Worm (Caenorhabditis elegans) whole organism, late embryonic: Measurements from ENCODE around the gene ric-4.

Experiments
- C38D4.7 ChIP-seq: fragments of 200-800 bp; sonication (Bioruptor generic); optimal IDR thresholded peaks from 2 replicates; lab custom pipeline; 2018; ENCODE audit warnings: mild to moderate bottlenecking, missing genetic modification characterization, moderate library complexity, missing compliant biosample characterization
- F13H6.1 ChIP-seq: sonication (generic microtip); optimal IDR thresholded peaks from 2 replicates; lab custom pipeline; 2016; ENCODE audit warnings: missing genetic modification characterization, missing compliant biosample characterization
- K02D7.2 ChIP-seq: sonication (generic microtip); optimal IDR thresholded peaks from 2 replicates; lab custom pipeline; 2017; ENCODE audit warnings: mild to moderate bottlenecking, missing genetic modification characterization, missing compliant biosample characterization
- T23F11.4 ChIP-seq: fragments of 200-800 bp; sonication (Bioruptor generic); optimal IDR thresholded peaks from 2 replicates; lab custom pipeline; 2018; ENCODE audit warnings: mild to moderate bottlenecking, missing genetic modification characterization, missing compliant biosample characterization
- Y22D7AL.16 ChIP-seq: sonication (generic microtip); optimal IDR thresholded peaks from 2 replicates; lab custom pipeline; 2016; ENCODE audit warnings: missing genetic modification characterization, missing compliant biosample characterization
- ahr-1 ChIP-seq: sonication (generic microtip); optimal IDR thresholded peaks from 2 replicates; lab custom pipeline; 2016; ENCODE audit warnings: missing genetic modification characterization, missing compliant biosample characterization
- ama-1 ChIP-seq: fragments of 150-350 bp; optimal IDR thresholded peaks from 2 replicates; lab custom pipeline; 2014
- ceh-19 ChIP-seq: fragments of 200-800 bp; sonication (Bioruptor generic); optimal IDR thresholded peaks from 2 replicates; lab custom pipeline; 2018; ENCODE audit warnings: mild to moderate bottlenecking, missing genetic modification characterization, missing compliant biosample characterization
- ceh-24 ChIP-seq: sonication (generic microtip); optimal IDR thresholded peaks from 2 replicates; lab custom pipeline; 2016; ENCODE audit warnings: mild to moderate bottlenecking, missing genetic modification characterization, missing compliant biosample characterization
- ceh-30 ChIP-seq: fragments of 150-350 bp; optimal IDR thresholded peaks from 2 replicates; lab custom pipeline; 2014; ENCODE audit warnings: missing biosample characterization, missing genetic modification characterization
- ceh-34 ChIP-seq: sonication (generic microtip); optimal IDR thresholded peaks from 2 replicates; lab custom pipeline; 2016; ENCODE audit warnings: mild to moderate bottlenecking, missing genetic modification characterization, missing compliant biosample characterization
- ceh-45 ChIP-seq: fragments of 200-800 bp; sonication (Bioruptor generic); IDR thresholded peaks from 2 replicates; pipeline ENCODE4 v1.3.6; 2022; ENCODE audit warnings: missing genetic modification reagents, missing genetic modification characterization, missing compliant biosample characterization
- elt-2 ChIP-seq: sonication (generic microtip); optimal IDR thresholded peaks from 2 replicates; lab custom pipeline; 2016; ENCODE audit warnings: missing genetic modification reagents, missing genetic modification characterization, missing compliant biosample characterization
- elt-4 ChIP-seq: sonication (generic microtip); optimal IDR thresholded peaks from 2 replicates; lab custom pipeline; 2016; ENCODE audit warnings: missing genetic modification characterization, missing compliant biosample characterization
- fkh-10 ChIP-seq: fragments of 150-350 bp; optimal IDR thresholded peaks from 2 replicates; lab custom pipeline; 2014; ENCODE audit warnings: missing biosample characterization, missing genetic modification reagents, missing genetic modification characterization
- fkh-6 ChIP-seq: sonication (generic microtip); optimal IDR thresholded peaks from 2 replicates; lab custom pipeline; 2016; ENCODE audit warnings: missing genetic modification characterization, missing compliant biosample characterization
- gmeb-2 ChIP-seq: sonication (generic microtip); optimal IDR thresholded peaks from 2 replicates; lab custom pipeline; 2016; ENCODE audit warnings: missing genetic modification characterization, inconsistent platforms, missing compliant biosample characterization
- hlh-13 ChIP-seq: fragments of 200-800 bp; sonication (Bioruptor generic); optimal IDR thresholded peaks from 2 replicates; lab custom pipeline; 2018; ENCODE audit warnings: mild to moderate bottlenecking, missing genetic modification characterization, missing compliant biosample characterization
- hlh-15 ChIP-seq: sonication (generic microtip); optimal IDR thresholded peaks from 2 replicates; lab custom pipeline; 2016; ENCODE audit warnings: missing genetic modification characterization, missing compliant biosample characterization
- hlh-30 ChIP-seq: sonication (generic microtip); optimal IDR thresholded peaks from 2 replicates; lab custom pipeline; 2017; ENCODE audit warnings: antibody characterized with exemption, missing genetic modification characterization, missing compliant biosample characterization; ENCODE audit not compliant: insufficient read depth
- hlh-6 ChIP-seq: sonication (generic microtip); optimal IDR thresholded peaks from 2 replicates; lab custom pipeline; 2016; ENCODE audit warnings: missing genotype, missing genetic modification characterization, missing compliant biosample characterization
- hlh-8 ChIP-seq: sonication (generic microtip); optimal IDR thresholded peaks from 2 replicates; lab custom pipeline; 2016; ENCODE audit warnings: missing genotype, missing genetic modification characterization, missing compliant biosample characterization
- lim-6 ChIP-seq: sonication (generic microtip); optimal IDR thresholded peaks from 2 replicates; lab custom pipeline; 2016; ENCODE audit warnings: missing genetic modification characterization, missing compliant biosample characterization
- lin-11 ChIP-seq: fragments of 200-800 bp; sonication (Bioruptor generic); optimal IDR thresholded peaks from 2 replicates; lab custom pipeline; 2018; ENCODE audit warnings: mild to moderate bottlenecking, missing genetic modification characterization, missing compliant biosample characterization
- mec-3 ChIP-seq: sonication (generic microtip); optimal IDR thresholded peaks from 2 replicates; lab custom pipeline; 2016; ENCODE audit warnings: borderline replicate concordance, missing genetic modification characterization, missing compliant biosample characterization
- nfya-1 ChIP-seq: sonication (generic microtip); optimal IDR thresholded peaks from 2 replicates; lab custom pipeline; 2017; ENCODE audit warnings: missing genetic modification characterization, mild to moderate bottlenecking, missing compliant biosample characterization, antibody characterized with exemption, moderate library complexity
- nhr-232 ChIP-seq: sonication (generic microtip); optimal IDR thresholded peaks from 2 replicates; lab custom pipeline; 2016; ENCODE audit warnings: missing genetic modification characterization, missing compliant biosample characterization
- npax-4 ChIP-seq: sonication (generic microtip); optimal IDR thresholded peaks from 2 replicates; lab custom pipeline; 2016; ENCODE audit warnings: missing genetic modification characterization, missing compliant biosample characterization
- pag-3 ChIP-seq: sonication (generic microtip); optimal IDR thresholded peaks from 2 replicates; lab custom pipeline; 2016; ENCODE audit warnings: missing compliant biosample characterization, missing genetic modification characterization, borderline replicate concordance
- pax-1 ChIP-seq: fragments of 150-350 bp; optimal IDR thresholded peaks from 2 replicates; lab custom pipeline; 2014; ENCODE audit warnings: missing biosample characterization, missing genetic modification characterization
- pha-2 ChIP-seq: sonication (generic microtip); optimal IDR thresholded peaks from 2 replicates; lab custom pipeline; 2017; ENCODE audit warnings: mild to moderate bottlenecking, missing genetic modification characterization, missing compliant biosample characterization
- pha-4 ChIP-seq: fragments of 150-350 bp; optimal IDR thresholded peaks from 2 replicates; lab custom pipeline; 2018; ENCODE audit warnings: missing biosample characterization, missing genetic modification reagents, missing genetic modification characterization
- pqm-1 ChIP-seq: sonication (generic microtip); optimal IDR thresholded peaks from 2 replicates; lab custom pipeline; 2016; ENCODE audit warnings: missing genetic modification characterization, missing compliant biosample characterization
- pros-1 ChIP-seq: fragments of 150-350 bp; optimal IDR thresholded peaks from 2 replicates; lab custom pipeline; 2014; ENCODE audit warnings: missing biosample characterization, missing genetic modification reagents, missing genetic modification characterization
- ref-2 ChIP-seq: sonication (generic microtip); optimal IDR thresholded peaks from 2 replicates; lab custom pipeline; 2016; ENCODE audit warnings: missing genetic modification characterization, missing compliant biosample characterization
- sdc-2 ChIP-seq: sonication (generic microtip); optimal IDR thresholded peaks from 2 replicates; lab custom pipeline; 2016; ENCODE audit warnings: missing genotype, missing genetic modification characterization, missing compliant biosample characterization
- sox-2 ChIP-seq: fragments of 200-800 bp; sonication (Bioruptor generic); IDR thresholded peaks from 2 replicates; pipeline ENCODE4 v1.3.6; 2022; ENCODE audit warnings: missing genetic modification reagents, missing genetic modification characterization, missing compliant biosample characterization
- syd-9 ChIP-seq: sonication (generic microtip); optimal IDR thresholded peaks from 2 replicates; lab custom pipeline; 2016; ENCODE audit warnings: mild to moderate bottlenecking, missing genetic modification characterization, moderate library complexity, missing compliant biosample characterization
- tbx-2 ChIP-seq: sonication (generic microtip); optimal IDR thresholded peaks from 2 replicates; lab custom pipeline; 2016; ENCODE audit warnings: missing genetic modification characterization, missing compliant biosample characterization
- tbx-7 ChIP-seq: sonication (generic microtip); optimal IDR thresholded peaks from 2 replicates; lab custom pipeline; 2016; ENCODE audit warnings: missing genotype, missing genetic modification characterization, missing compliant biosample characterization
- unc-55 ChIP-seq: sonication (generic microtip); optimal IDR thresholded peaks from 2 replicates; lab custom pipeline; 2017; ENCODE audit warnings: missing biosample characterization, missing genetic modification reagents, missing genetic modification characterization
- zip-5 ChIP-seq: sonication (generic microtip); optimal IDR thresholded peaks from 2 replicates; lab custom pipeline; 2016; ENCODE audit warnings: missing genetic modification characterization, missing compliant biosample characterization

Gene ric-4

ce11 chrV:10224619-10225018, 45.5 kb downstream of the ric-4 start:
- TF ChIP-seq hlh-15 (tag; lab: Kevin White, UChicago) (no peak), pag-3 (tag; lab: Kevin White, UChicago) (no peak), pros-1 (tag; lab: Kevin White, UChicago) (no peak), sdc-2 (tag; lab: Kevin White, UChicago) (no peak), sox-2 (GFP tag; lab: Robert Waterston, UW) (no peak), npax-4 (tag; lab: Kevin White, UChicago) (no peak), F13H6.1 (tag; lab: Kevin White, UChicago) (no peak), Y22D7AL.16 (tag; lab: Kevin White, UChicago) (no peak), ceh-45 (GFP tag; lab: Robert Waterston, UW) (no peak), ceh-19 (GFP tag; lab: Kevin White, UChicago) (no peak), K02D7.2 (tag; lab: Kevin White, UChicago) (no peak), ahr-1 (tag; lab: Kevin White, UChicago) (no peak), gmeb-2 (tag; lab: Kevin White, UChicago) (no peak), pha-2 (tag; lab: Kevin White, UChicago) (no peak), pax-1 (tag; lab: Kevin White, UChicago) (no peak), zip-5 (tag; lab: Kevin White, UChicago) (no peak), elt-4 (tag; lab: Kevin White, UChicago) (no peak), pqm-1 (no peak), pha-4 (no peak), syd-9 (tag; lab: Kevin White, UChicago) (no peak)
- TF ChIP-seq, all 69 proteins: peak for 0

- no peak for TF ChIP-seq ref-2 (tag; lab: Kevin White, UChicago)
- no peak for TF ChIP-seq ceh-34 (tag; lab: Kevin White, UChicago)
- TF ChIP-seq, all 69 proteins: peak for 0
Observed at ce11 chrV:10222007-10222406, 48.1 kb downstream of the ric-4 start, which contains the start of gene C12D8.20. TSS of gene C12D8.20 (plus strand) at chrV:10222307.

ce11 chrV:10221317-10221716, 48.8 kb downstream of the ric-4 start, which contains the start of the genes fipr-5 and fipr-9:
TSS of gene fipr-5 (minus strand) at chrV:10221417.
TSS of gene fipr-9 (plus strand) at chrV:10221662.
- TF ChIP-seq T23F11.4 (GFP tag; lab: Kevin White, UChicago) (no peak), elt-2 (tag; lab: Kevin White, UChicago) (no peak), ceh-24 (no peak), hlh-30 (no peak), pqm-1 (no peak), hlh-8 (tag; lab: Kevin White, UChicago) (no peak), ceh-34 (tag; lab: Kevin White, UChicago) (no peak)

- no peak for TF ChIP-seq pha-4
- TF ChIP-seq tbx-2 (tag; lab: Kevin White, UChicago), result no peak
- no peak for TF ChIP-seq lin-11
- no peak for TF ChIP-seq tbx-7 (tag; lab: Kevin White, UChicago)
- no peak for TF ChIP-seq hlh-13 (GFP tag; lab: Kevin White, UChicago)
- TF ChIP-seq, all 69 proteins: peak for 0
Observed at ce11 chrV:10220605-10221004, 49.5 kb downstream of the ric-4 start, which contains the start of gene C12D8.13. TSS of gene C12D8.13 (minus strand) at chrV:10220705.

- TF ChIP-seq nfya-1 (no peak), fkh-10 (no peak), sox-2 (GFP tag; lab: Robert Waterston, UW) (no peak), hlh-6 (tag; lab: Kevin White, UChicago) (no peak), fkh-6 (no peak), ama-1 (lab: Kevin White, UChicago) (no peak), tbx-7 (tag; lab: Kevin White, UChicago) (no peak), sdc-2 (tag; lab: Kevin White, UChicago) (no peak), gmeb-2 (tag; lab: Kevin White, UChicago) (no peak), ceh-30 (no peak), F13H6.1 (tag; lab: Kevin White, UChicago) (no peak), lin-11 (no peak), unc-55 (GFP tag; lab: Kevin White, UChicago) (no peak), hlh-8 (tag; lab: Kevin White, UChicago) (no peak), tbx-2 (tag; lab: Kevin White, UChicago) (no peak), syd-9 (tag; lab: Kevin White, UChicago) (no peak), C38D4.7 (no peak), nhr-232 (tag; lab: Kevin White, UChicago) (no peak), lim-6 (tag; lab: Kevin White, UChicago) (no peak), mec-3 (no peak)
Observed at ce11 chrV:10216724-10217123, 53.4 kb downstream of the ric-4 start, which contains the start of gene ZK856.14. TSS of gene ZK856.14 (plus strand) at chrV:10217024.
